Worm (Caenorhabditis elegans) whole organism, mixed stage, embryonic: ENCODE measurements around the gene nhr-177.

ENCODE experiments used
- M03D4.4 ChIP-seq: sonication (generic microtip); optimal IDR thresholded peaks from 2 replicates; lab custom pipeline; 2017; ENCODE audit warnings: mild to moderate bottlenecking, missing genetic modification characterization, missing compliant biosample characterization
- bed-3 ChIP-seq: fragments of 200-800 bp; sonication (Bioruptor generic); optimal IDR thresholded peaks from 3 replicates; lab custom pipeline; 2018; ENCODE audit warnings: mild to moderate bottlenecking, missing genetic modification characterization, moderate library complexity, missing compliant biosample characterization
- blmp-1 ChIP-seq: fragments of 150-350 bp; optimal IDR thresholded peaks from 2 replicates; lab custom pipeline; 2014; ENCODE audit warnings: missing biosample characterization, missing genetic modification characterization
- ceh-39 ChIP-seq: fragments of 150-350 bp; optimal IDR thresholded peaks from 2 replicates; lab custom pipeline; 2014; ENCODE audit warnings: missing biosample characterization, missing genetic modification characterization
- ceh-43 ChIP-seq: fragments of 200-800 bp; sonication (Bioruptor generic); optimal IDR thresholded peaks from 2 replicates; lab custom pipeline; 2018; ENCODE audit warnings: mild to moderate bottlenecking, missing genetic modification characterization, moderate library complexity, missing compliant biosample characterization
- ceh-83 ChIP-seq: fragments of 200-800 bp; sonication (Bioruptor generic); optimal IDR thresholded peaks from 2 replicates; lab custom pipeline; 2018; ENCODE audit warnings: mild to moderate bottlenecking, missing genetic modification characterization, missing compliant biosample characterization
- ces-1 ChIP-seq: fragments of 150-350 bp; optimal IDR thresholded peaks from 2 replicates; lab custom pipeline; 2014; ENCODE audit warnings: missing biosample characterization, missing genetic modification reagents, missing genetic modification characterization
- drap-1 ChIP-seq: fragments of 200-800 bp; sonication (Bioruptor generic); optimal IDR thresholded peaks from 3 replicates; lab custom pipeline; 2018; ENCODE audit warnings: mild to moderate bottlenecking, missing genetic modification characterization, missing compliant biosample characterization
- elt-1 ChIP-seq: sonication (generic microtip); optimal IDR thresholded peaks from 2 replicates; lab custom pipeline; 2017; ENCODE audit warnings: missing genetic modification characterization, mild to moderate bottlenecking, missing compliant biosample characterization, antibody characterized with exemption, moderate library complexity, borderline replicate concordance; ENCODE audit not compliant: insufficient read depth
- elt-3 ChIP-seq: fragments of 150-350 bp; optimal IDR thresholded peaks from 2 replicates; lab custom pipeline; 2014; ENCODE audit warnings: missing biosample characterization, missing genetic modification characterization
- flh-1 ChIP-seq: fragments of 200-800 bp; sonication (Bioruptor generic); optimal IDR thresholded peaks from 2 replicates; lab custom pipeline; 2018; ENCODE audit warnings: mild to moderate bottlenecking, missing genetic modification characterization, moderate library complexity, missing compliant biosample characterization
- ham-2 ChIP-seq: fragments of 200-800 bp; sonication (Bioruptor generic); optimal IDR thresholded peaks from 2 replicates; lab custom pipeline; 2018; ENCODE audit warnings: mild to moderate bottlenecking, missing genetic modification characterization, missing compliant biosample characterization
- hlh-1 ChIP-seq: fragments of 150-350 bp; optimal IDR thresholded peaks from 2 replicates; lab custom pipeline; 2014; ENCODE audit warnings: missing biosample characterization, missing genetic modification reagents, missing genetic modification characterization
- lin-13 ChIP-seq: fragments of 150-350 bp; optimal IDR thresholded peaks from 2 replicates; lab custom pipeline; 2014; ENCODE audit warnings: missing biosample characterization, missing genetic modification characterization
- lin-32 ChIP-seq: fragments of 200-800 bp; sonication (Bioruptor generic); optimal IDR thresholded peaks from 2 replicates; lab custom pipeline; 2018; ENCODE audit warnings: mild to moderate bottlenecking, missing genetic modification characterization, missing compliant biosample characterization
- lsy-2 ChIP-seq: fragments of 150-350 bp; optimal IDR thresholded peaks from 2 replicates; lab custom pipeline; 2014; ENCODE audit warnings: missing biosample characterization, missing genetic modification characterization
- mab-5 ChIP-seq: fragments of 150-350 bp; optimal IDR thresholded peaks from 2 replicates; lab custom pipeline; 2014; ENCODE audit warnings: missing biosample characterization, missing genetic modification characterization
- mls-2 ChIP-seq: sonication (generic microtip); optimal IDR thresholded peaks from 2 replicates; lab custom pipeline; 2016; ENCODE audit warnings: mild to moderate bottlenecking, missing genetic modification characterization, moderate library complexity, missing compliant biosample characterization
- nhr-12 ChIP-seq: fragments of 150-350 bp; optimal IDR thresholded peaks from 2 replicates; lab custom pipeline; 2014; ENCODE audit warnings: missing biosample characterization, missing genetic modification characterization
- nhr-28 ChIP-seq: fragments of 150-350 bp; optimal IDR thresholded peaks from 2 replicates; lab custom pipeline; 2014; ENCODE audit warnings: missing biosample characterization, missing genetic modification characterization
- nhr-76 ChIP-seq: sonication (generic microtip); optimal IDR thresholded peaks from 2 replicates; lab custom pipeline; 2017; ENCODE audit warnings: missing biosample characterization, missing genetic modification characterization
- sem-2 ChIP-seq: fragments of 200-800 bp; sonication (Bioruptor generic); optimal IDR thresholded peaks from 2 replicates; lab custom pipeline; 2018; ENCODE audit warnings: mild to moderate bottlenecking, missing genetic modification characterization, missing compliant biosample characterization
- sptf-1 ChIP-seq: sonication (generic microtip); optimal IDR thresholded peaks from 2 replicates; lab custom pipeline; 2017; ENCODE audit warnings: mild to moderate bottlenecking, missing genetic modification characterization, moderate library complexity, missing compliant biosample characterization
- tbx-8 ChIP-seq: fragments of 200-800 bp; sonication (Bioruptor generic); optimal IDR thresholded peaks from 2 replicates; lab custom pipeline; 2018; ENCODE audit warnings: mild to moderate bottlenecking, missing genetic modification characterization, moderate library complexity, missing compliant biosample characterization
- unc-120 ChIP-seq: sonication (generic microtip); optimal IDR thresholded peaks from 2 replicates; lab custom pipeline; 2017; ENCODE audit warnings: missing genetic modification characterization, missing compliant biosample characterization; ENCODE audit not compliant: poor library complexity, severe bottlenecking
- zip-8 ChIP-seq: fragments of 150-350 bp; optimal IDR thresholded peaks from 2 replicates; lab custom pipeline; 2014; ENCODE audit warnings: missing biosample characterization, missing genetic modification characterization

nhr-177 gene

ce11 chrV:1611570-1611969 is 1.5 kb downstream of the nhr-177 start:
- TF ChIP-seq nhr-28 (tag; lab: Kevin White, UChicago), result no peak
- TF ChIP-seq lin-13 (tag; lab: Kevin White, UChicago), result no peak
- no peak for TF ChIP-seq lsy-2 (tag; lab: Kevin White, UChicago)
- no peak for TF ChIP-seq blmp-1 (tag; lab: Kevin White, UChicago)
- no peak for TF ChIP-seq hlh-1 (tag; lab: Kevin White, UChicago)

ce11 chrV:1614726-1615125 is 4.7 kb downstream of the nhr-177 start, which contains the start of gene srbc-41:
Gene srbc-41 (minus strand): TSS chrV:1614826.
- TF ChIP-seq ham-2 (GFP tag; lab: Kevin White, UChicago), result no peak
- no peak for TF ChIP-seq flh-1 (GFP tag; lab: Kevin White, UChicago)
- TF ChIP-seq elt-1 (tag; lab: Kevin White, UChicago), result no peak
- TF ChIP-seq elt-3 (tag; lab: Kevin White, UChicago), result no peak
- no peak for TF ChIP-seq zip-8 (tag; lab: Kevin White, UChicago)
- TF ChIP-seq mls-2, result no peak
- no peak for TF ChIP-seq ceh-43 (GFP tag; lab: Kevin White, UChicago)
- TF ChIP-seq drap-1 (GFP tag; lab: Kevin White, UChicago), result no peak

ce11 chrV:1618760-1619159 is 8.7 kb downstream of the nhr-177 start, which contains the start of gene nhr-179:
Gene nhr-179 (minus strand): TSS chrV:1618860.
- TF ChIP-seq blmp-1 (tag; lab: Kevin White, UChicago) (no peak), sptf-1 (tag; lab: Kevin White, UChicago) (no peak), sem-2 (GFP tag; lab: Kevin White, UChicago) (no peak), lsy-2 (tag; lab: Kevin White, UChicago) (no peak), ceh-43 (GFP tag; lab: Kevin White, UChicago) (no peak), elt-3 (tag; lab: Kevin White, UChicago) (no peak), ceh-83 (GFP tag; lab: Kevin White, UChicago) (no peak)

- TF ChIP-seq ceh-39 (tag; lab: Kevin White, UChicago) (no peak), drap-1 (GFP tag; lab: Kevin White, UChicago) (no peak), ceh-43 (GFP tag; lab: Kevin White, UChicago) (no peak), hlh-1 (tag; lab: Kevin White, UChicago) (no peak), M03D4.4 (tag; lab: Kevin White, UChicago) (no peak), lin-13 (tag; lab: Kevin White, UChicago) (no peak)
Measured at ce11 chrV:1620537-1620936, 10.5 kb downstream of the nhr-177 start.

ce11 chrV:1621494-1621893 is 11.4 kb downstream of the nhr-177 start, which contains the start of gene nhr-117:
Gene nhr-117 (minus strand): TSS chrV:1621520.
- TF ChIP-seq blmp-1 (tag; lab: Kevin White, UChicago), result no peak
- TF ChIP-seq nhr-12, result no peak
- TF ChIP-seq elt-1 (tag; lab: Kevin White, UChicago), result no peak
- no peak for TF ChIP-seq nhr-28 (tag; lab: Kevin White, UChicago)
- TF ChIP-seq flh-1 (GFP tag; lab: Kevin White, UChicago), result no peak
- no peak for TF ChIP-seq mls-2
- no peak for TF ChIP-seq nhr-76 (tag; lab: Kevin White, UChicago)
- TF ChIP-seq lin-32, result no peak
- TF ChIP-seq drap-1 (GFP tag; lab: Kevin White, UChicago), result no peak
- no peak for TF ChIP-seq unc-120
- no peak for TF ChIP-seq lin-13 (tag; lab: Kevin White, UChicago)
- no peak for TF ChIP-seq ces-1 (GFP tag; lab: Kevin White, UChicago)
- no peak for TF ChIP-seq hlh-1 (tag; lab: Kevin White, UChicago)
- no peak for TF ChIP-seq sem-2 (GFP tag; lab: Kevin White, UChicago)
- TF ChIP-seq elt-3 (tag; lab: Kevin White, UChicago), result no peak

ce11 chrV:1623429-1623828 is 13.4 kb downstream of the nhr-177 start:
- TF ChIP-seq lin-32, result no peak
- TF ChIP-seq ceh-39 (tag; lab: Kevin White, UChicago), result no peak
- no peak for TF ChIP-seq sptf-1 (tag; lab: Kevin White, UChicago)
- no peak for TF ChIP-seq bed-3
- no peak for TF ChIP-seq tbx-8 (GFP tag; lab: Kevin White, UChicago)
- TF ChIP-seq mab-5 (tag; lab: Kevin White, UChicago), result no peak
- no peak for TF ChIP-seq hlh-1 (tag; lab: Kevin White, UChicago)
- no peak for TF ChIP-seq blmp-1 (tag; lab: Kevin White, UChicago)
- TF ChIP-seq zip-8 (tag; lab: Kevin White, UChicago), result no peak
